Worm (Caenorhabditis elegans) whole organism, dauer: ENCODE data around the gene Y45F10D.2.

Experiments
- unc-62 ChIP-seq: sonication (generic microtip); optimal IDR thresholded peaks from 2 replicates; lab custom pipeline; 2017; ENCODE audit warnings: missing biosample characterization, missing genetic modification reagents, missing genetic modification characterization

The Y45F10D.2 gene

DNA sequence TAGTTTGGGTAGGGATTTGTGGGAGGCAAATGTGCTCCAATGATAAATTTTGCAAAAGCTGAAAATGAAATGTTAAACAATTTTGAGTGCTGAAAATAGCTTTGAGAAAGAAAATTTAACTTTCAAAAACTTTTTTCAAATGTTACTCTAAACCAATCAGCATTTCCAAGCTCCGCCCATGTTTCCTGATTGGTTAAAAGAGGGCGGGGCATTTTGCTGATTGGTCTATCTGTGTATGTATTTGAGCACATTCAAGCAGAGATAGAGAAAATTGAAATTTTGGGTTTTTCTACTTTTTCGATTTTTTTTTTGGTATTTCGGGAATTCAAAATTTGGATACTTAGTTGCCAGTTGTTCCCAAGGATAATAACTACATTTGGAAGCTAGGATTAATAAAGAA is 9.8 kb downstream of the Y45F10D.2 start:
- no peak for TF ChIP-seq unc-62 (GFP tag; lab: Kevin White, UChicago)

DNA sequence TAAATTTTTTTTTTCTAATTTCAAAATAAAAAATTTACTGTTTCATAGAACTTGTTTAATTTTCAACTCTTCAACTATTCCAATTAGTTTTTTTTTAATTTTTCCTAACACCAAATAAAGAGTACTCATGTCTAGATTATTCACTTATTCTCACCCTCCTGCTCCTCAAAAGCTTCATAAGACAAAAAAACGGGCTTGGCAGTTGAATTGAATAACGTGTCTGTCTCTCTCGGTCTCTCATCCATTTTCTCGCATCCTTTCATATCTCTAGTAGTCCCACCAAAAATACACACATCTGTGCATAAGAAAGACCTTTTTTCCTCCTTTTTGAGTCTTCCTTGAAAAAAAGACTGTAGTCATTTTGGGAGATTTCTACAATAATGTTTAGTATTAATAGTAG is 11.0 kb downstream of the Y45F10D.2 start:
- no peak for TF ChIP-seq unc-62 (GFP tag; lab: Kevin White, UChicago)

DNA sequence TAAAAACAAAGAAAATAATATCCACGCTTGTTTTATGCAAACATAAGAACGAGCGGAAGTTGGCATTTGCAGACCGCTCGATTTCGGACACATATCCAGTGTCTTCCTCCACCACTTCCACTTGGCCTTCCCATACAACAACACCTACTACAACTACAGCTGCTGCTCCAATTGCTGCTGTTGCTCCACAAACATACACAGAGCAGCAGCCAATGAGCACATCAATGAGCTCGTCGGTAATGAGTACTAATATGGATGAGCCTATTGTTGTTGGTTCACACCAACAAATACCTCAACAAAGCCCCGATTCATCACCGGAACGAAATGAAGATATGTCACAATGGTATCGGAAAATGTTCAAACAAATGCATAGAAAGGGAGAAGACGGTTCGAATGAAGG is 18.9 kb downstream of the Y45F10D.2 start:
- TF ChIP-seq unc-62 (GFP tag; lab: Kevin White, UChicago): no peak

DNA sequence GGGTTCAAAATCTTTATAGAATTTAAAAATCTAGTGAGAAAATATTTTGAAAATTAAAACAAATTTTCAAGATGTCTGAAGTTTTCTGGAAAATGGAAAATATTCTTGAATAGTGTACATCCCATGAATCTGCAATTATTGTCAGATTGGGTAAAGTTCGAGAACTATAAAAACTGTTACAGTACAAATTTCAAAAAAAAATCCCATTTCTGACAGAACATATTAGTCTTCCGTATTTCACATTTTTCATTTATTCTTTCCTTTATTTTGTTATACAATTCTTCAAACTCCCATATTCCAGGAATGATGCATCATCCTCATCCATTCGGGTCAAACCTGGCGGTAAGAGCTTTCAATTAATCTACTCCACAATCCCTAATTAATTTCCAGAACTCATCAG is 24.4 kb downstream of the Y45F10D.2 start, which contains the start of gene sorb-1:
Gene sorb-1 (plus strand): TSS at position 301 of the 400 bp plus-strand sequence.
- no peak for TF ChIP-seq unc-62 (GFP tag; lab: Kevin White, UChicago)

DNA sequence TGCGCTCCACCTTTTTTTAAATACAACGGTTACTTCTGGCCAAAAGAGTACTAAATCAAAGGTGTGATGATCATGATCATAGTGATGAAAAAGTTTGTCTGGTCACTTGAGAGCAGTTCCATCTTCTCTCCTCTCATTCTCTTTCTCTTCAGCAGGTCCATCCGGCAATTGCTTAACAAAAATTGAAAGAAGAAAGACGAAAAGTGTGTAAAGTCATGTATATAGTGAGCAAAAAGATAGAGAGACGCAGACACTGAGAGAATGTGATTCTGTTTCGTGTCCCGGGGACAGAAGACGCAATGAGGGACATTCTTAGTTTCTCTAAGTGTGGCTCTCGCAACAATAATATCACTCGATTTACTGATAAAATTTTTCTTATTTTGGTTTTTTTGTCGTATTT is 25.7 kb downstream of the Y45F10D.2 start:
- TF ChIP-seq unc-62 (GFP tag; lab: Kevin White, UChicago): no peak

DNA sequence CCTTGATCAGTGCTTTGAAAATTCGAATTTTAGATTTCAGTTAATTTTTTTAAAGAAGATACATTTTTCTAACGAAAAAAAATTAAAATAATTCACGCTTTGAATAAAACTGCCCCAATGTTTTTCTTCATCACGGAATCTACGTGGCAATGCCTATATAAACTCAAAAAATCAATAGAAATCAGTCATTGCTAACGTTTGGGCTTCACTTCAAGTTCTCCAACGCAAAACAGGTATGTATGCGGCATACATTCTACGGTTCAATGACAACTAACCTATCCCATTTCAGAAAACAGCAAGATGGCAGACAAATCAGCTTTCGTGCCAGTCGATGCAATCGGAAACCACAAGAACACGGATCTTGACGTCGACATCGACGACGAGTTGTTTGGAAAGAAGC is 29.1 kb downstream of the Y45F10D.2 start, which contains the start of gene C47A4.5:
Gene C47A4.5 (plus strand): TSS at position 301 of the 400 bp plus-strand sequence.
- TF ChIP-seq unc-62 (GFP tag; lab: Kevin White, UChicago): no peak

DNA sequence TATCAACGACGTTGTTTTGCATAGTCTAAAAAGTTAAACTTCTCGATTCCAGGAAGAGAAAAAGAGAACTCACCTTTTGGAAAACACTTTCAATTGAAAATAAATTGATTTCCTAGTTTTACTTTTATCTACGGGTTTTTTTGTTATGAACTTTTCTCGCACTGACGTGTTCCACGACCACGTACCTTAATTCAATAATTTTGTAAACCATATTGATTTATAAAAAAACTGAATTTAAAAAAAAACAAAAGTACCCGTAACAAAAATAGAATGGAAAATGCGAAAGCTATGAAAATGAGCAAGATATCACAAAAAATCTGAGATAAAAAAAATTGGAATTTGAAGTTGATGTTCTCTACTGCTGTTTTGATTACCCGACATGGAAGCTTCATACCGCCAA is 32.2 kb downstream of the Y45F10D.2 start, which contains the start of gene C47A4.3:
Gene C47A4.3 (minus strand): TSS at position 101 of the 400 bp plus-strand sequence.
- TF ChIP-seq unc-62 (GFP tag; lab: Kevin White, UChicago): no peak

DNA sequence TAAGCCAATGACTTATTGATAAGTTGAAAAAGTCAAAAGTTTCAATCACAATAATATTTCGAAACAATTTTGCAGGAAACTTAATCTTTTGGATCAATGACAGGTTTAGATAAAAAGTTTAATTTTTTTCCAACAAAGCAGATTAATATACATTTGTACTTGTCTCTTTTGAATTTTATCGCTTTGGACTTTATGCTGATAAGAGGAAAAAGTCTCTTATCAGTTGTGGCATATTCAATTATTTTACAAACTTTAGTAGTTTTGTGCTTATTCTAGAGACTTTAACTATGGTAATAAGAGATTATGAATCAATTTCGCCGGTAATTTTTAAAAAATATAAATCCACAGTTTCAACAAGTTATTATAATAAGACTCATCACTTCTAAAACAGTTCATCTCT is 46.6 kb downstream of the Y45F10D.2 start:
- TF ChIP-seq unc-62 (GFP tag; lab: Kevin White, UChicago): no peak

DNA sequence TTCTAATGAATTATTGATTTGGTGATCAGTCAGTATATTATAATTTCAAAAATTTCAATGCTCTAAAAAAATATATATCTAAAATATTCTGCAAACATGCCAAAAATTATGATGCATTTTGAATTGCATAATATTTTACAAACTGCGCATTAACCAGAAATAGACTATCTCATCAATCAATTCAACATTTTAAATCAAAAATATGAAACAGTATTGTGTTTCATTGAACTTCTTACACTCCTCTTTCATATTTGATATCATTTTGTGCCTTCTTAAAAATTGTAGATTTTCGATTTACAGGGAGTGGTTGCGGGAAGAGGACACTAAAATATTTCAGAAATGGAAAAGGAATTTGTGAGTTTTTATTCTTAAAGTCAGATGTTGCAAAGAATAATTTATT is 47.8 kb downstream of the Y45F10D.2 start, which contains the start of gene ent-4:
Gene ent-4 (plus strand): TSS at position 301 of the 400 bp plus-strand sequence.
- no peak for TF ChIP-seq unc-62 (GFP tag; lab: Kevin White, UChicago)

DNA sequence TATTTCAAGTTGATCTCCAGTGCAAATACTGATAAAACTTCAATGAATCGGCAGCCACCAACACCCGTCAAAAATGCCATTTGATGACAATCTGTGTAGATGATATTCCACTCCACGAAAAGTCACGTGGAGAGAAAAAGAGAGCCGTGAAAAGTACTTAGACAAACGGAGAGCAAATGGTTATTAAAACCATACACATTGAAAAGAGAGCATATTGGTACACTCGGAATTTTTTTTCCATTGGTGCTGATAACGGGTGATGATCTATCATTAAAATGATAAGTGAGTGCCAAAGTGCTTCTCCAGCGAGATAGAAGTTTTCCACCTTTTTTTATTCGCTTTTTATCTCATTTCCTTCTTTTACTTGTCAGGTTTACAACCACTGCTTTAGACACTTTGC is 49.3 kb downstream of the Y45F10D.2 start:
- TF ChIP-seq unc-62 (GFP tag; lab: Kevin White, UChicago): no peak
